Worm (Caenorhabditis elegans) whole organism, early embryonic: ENCODE data around the gene fbxa-155.

Experiments
- B0310.2 ChIP-seq: sonication (generic microtip); optimal IDR thresholded peaks from 2 replicates; lab custom pipeline; 2016; ENCODE audit warnings: mild to moderate bottlenecking, missing genetic modification characterization, missing compliant biosample characterization
- F13C5.2 ChIP-seq: sonication (generic microtip); optimal IDR thresholded peaks from 2 replicates; lab custom pipeline; 2017; ENCODE audit warnings: mild to moderate bottlenecking, missing genetic modification characterization, inconsistent platforms, missing compliant biosample characterization
- ama-1 ChIP-seq: fragments of 150-350 bp; optimal IDR thresholded peaks from 2 replicates; lab custom pipeline; 2014
- ceh-36 ChIP-seq: sonication (generic microtip); optimal IDR thresholded peaks from 2 replicates; lab custom pipeline; 2016; ENCODE audit warnings: missing genetic modification characterization, inconsistent platforms, missing compliant biosample characterization
- ets-7 ChIP-seq: sonication (generic microtip); optimal IDR thresholded peaks from 2 replicates; lab custom pipeline; 2016; ENCODE audit warnings: missing genotype, missing genetic modification characterization, missing compliant biosample characterization
- flt-1 ChIP-seq: fragments of 200-800 bp; sonication (Bioruptor generic); IDR thresholded peaks from 2 replicates; pipeline ENCODE4 v1.3.6; 2022; ENCODE audit warnings: missing genetic modification characterization, missing compliant biosample characterization
- hmbx-1 ChIP-seq: sonication (generic microtip); optimal IDR thresholded peaks from 2 replicates; lab custom pipeline; 2016; ENCODE audit warnings: mild to moderate bottlenecking, missing genetic modification characterization, missing compliant biosample characterization
- hmg-4 ChIP-seq: fragments of 200-800 bp; sonication (Bioruptor generic); optimal IDR thresholded peaks from 2 replicates; lab custom pipeline; 2018; ENCODE audit warnings: mild to moderate bottlenecking, missing genetic modification characterization, missing compliant biosample characterization
- scrt-1 ChIP-seq: fragments of 200-800 bp; sonication (Bioruptor generic); IDR thresholded peaks from 2 replicates; pipeline ENCODE4 v1.3.6; 2022; ENCODE audit warnings: missing genetic modification characterization, missing compliant biosample characterization
- tbx-11 ChIP-seq: fragments of 200-800 bp; sonication (Bioruptor generic); IDR thresholded peaks from 2 replicates; pipeline ENCODE4 v1.3.6; 2022; ENCODE audit warnings: missing genetic modification characterization, missing compliant biosample characterization
- tbx-37 ChIP-seq: fragments of 200-800 bp; sonication (Bioruptor generic); conservative IDR thresholded peaks from 2 replicates; pipeline ENCODE4 v1.3.6; 2022; ENCODE audit warnings: missing genetic modification reagents, missing genetic modification characterization, missing compliant biosample characterization
- tra-4 ChIP-seq: sonication (generic microtip); optimal IDR thresholded peaks from 2 replicates; lab custom pipeline; 2017; ENCODE audit warnings: missing genetic modification characterization, missing compliant biosample characterization

ce11 chrIII:10033213-10033612, 23.2 kb upstream of the fbxa-155 start, which contains the start of gene M04D8.5:
- no peak for TF ChIP-seq flt-1 (GFP tag; lab: Robert Waterston, UW)
- TF ChIP-seq hmbx-1 = no peak
- no peak for TF ChIP-seq ama-1
- no peak for TF ChIP-seq ets-7
- no peak for TF ChIP-seq B0310.2
- TF ChIP-seq tbx-11 (GFP tag; lab: Robert Waterston, UW) = no peak
- TF ChIP-seq tra-4 = no peak
- TF ChIP-seq F13C5.2 = no peak
- no peak for TF ChIP-seq hmg-4 (GFP tag; lab: Kevin White, UChicago)
- no peak for TF ChIP-seq tbx-37 (GFP tag; lab: Robert Waterston, UW)
- TF ChIP-seq scrt-1 (GFP tag; lab: Robert Waterston, UW) = no peak
- no peak for TF ChIP-seq ceh-36 (tag; lab: Kevin White, UChicago)
